Fruit fly (Drosophila melanogaster) whole organism, embryonic: ENCODE results near the gene Pss.

Experiments
- Asciz ChIP-seq: fragments of 200-800 bp; sonication (Bioruptor generic); optimal IDR thresholded peaks from 2 replicates; lab custom pipeline; 2017; ENCODE audit warnings: missing biosample characterization, mild to moderate bottlenecking, missing genetic modification characterization, missing genetic modification reagents
- B-H1 ChIP-seq: fragments of 200-800 bp; sonication (Bioruptor generic); IDR thresholded peaks from 3 replicates; pipeline ENCODE4 v1.3.6; 2022; ENCODE audit warnings: missing biosample characterization, missing genetic modification characterization
- CG10274 ChIP-seq: fragments of 200-800 bp; sonication (Bioruptor generic); optimal IDR thresholded peaks from 3 replicates; lab custom pipeline; 2017; ENCODE audit warnings: missing biosample characterization, mild to moderate bottlenecking, missing genetic modification characterization
- CG10462 ChIP-seq: fragments of 200-800 bp; sonication (Bioruptor generic); optimal IDR thresholded peaks from 2 replicates; lab custom pipeline; 2016; ENCODE audit warnings: missing biosample characterization, missing genetic modification characterization
- CG11695 ChIP-seq: fragments of 200-800 bp; sonication (Bioruptor generic); IDR thresholded peaks from 3 replicates; pipeline ENCODE4 v1.3.6; 2022; ENCODE audit warnings: missing biosample characterization, missing genetic modification characterization
- CG12299 ChIP-seq: fragments of 200-800 bp; sonication (Bioruptor generic); optimal IDR thresholded peaks from 2 replicates; lab custom pipeline; 2018; ENCODE audit warnings: missing biosample characterization, mild to moderate bottlenecking, missing genetic modification characterization
- CG12769 ChIP-seq: fragments of 200-800 bp; sonication (Bioruptor generic); optimal IDR thresholded peaks from 2 replicates; lab custom pipeline; 2019; ENCODE audit warnings: missing biosample characterization, mild to moderate bottlenecking, missing genetic modification characterization, moderate library complexity
- CG14050 ChIP-seq: fragments of 200-800 bp; sonication (Bioruptor generic); IDR thresholded peaks from 3 replicates; pipeline ENCODE4 v1.3.6; 2022; ENCODE audit warnings: missing biosample characterization, missing genetic modification characterization
- CG14667 ChIP-seq: fragments of 200-800 bp; sonication (Bioruptor generic); IDR thresholded peaks from 2 replicates; pipeline ENCODE4 v1.3.6; 2022; ENCODE audit warnings: missing biosample characterization, missing genetic modification characterization
- CG1603 ChIP-seq: fragments of 200-800 bp; sonication (Bioruptor generic); optimal IDR thresholded peaks from 2 replicates; lab custom pipeline; 2019; ENCODE audit warnings: missing biosample characterization, mild to moderate bottlenecking, missing genetic modification characterization, moderate library complexity
- CG16779 ChIP-seq: fragments of 200-800 bp; sonication (Bioruptor generic); IDR thresholded peaks from 2 replicates; pipeline ENCODE4 v1.3.6; 2022; ENCODE audit warnings: missing biosample characterization, missing genetic modification characterization
- CG16815 ChIP-seq: fragments of 200-800 bp; sonication (Bioruptor generic); optimal IDR thresholded peaks from 3 replicates; lab custom pipeline; 2017; ENCODE audit warnings: missing biosample characterization, mild to moderate bottlenecking, missing genetic modification characterization
- CG1832 ChIP-seq: fragments of 200-800 bp; sonication (Bioruptor generic); optimal IDR thresholded peaks from 2 replicates; lab custom pipeline; 2017; ENCODE audit warnings: missing biosample characterization, mild to moderate bottlenecking, missing genetic modification characterization, inconsistent platforms
- CG2120 ChIP-seq: fragments of 200-800 bp; sonication (Bioruptor generic); optimal IDR thresholded peaks from 3 replicates; lab custom pipeline; 2016; ENCODE audit warnings: missing biosample characterization, missing genetic modification characterization
- CG2875 ChIP-seq: fragments of 200-800 bp; sonication (Bioruptor generic); optimal IDR thresholded peaks from 2 replicates; lab custom pipeline; 2017; ENCODE audit warnings: missing biosample characterization, mild to moderate bottlenecking, missing genetic modification characterization, missing genetic modification reagents
- CG2889 ChIP-seq: fragments of 200-800 bp; sonication (Bioruptor generic); IDR thresholded peaks from 3 replicates; pipeline ENCODE4 v1.3.6; 2022; ENCODE audit warnings: missing biosample characterization, missing genetic modification characterization
- CG3281 ChIP-seq: fragments of 200-800 bp; sonication (Bioruptor generic); optimal IDR thresholded peaks from 3 replicates; lab custom pipeline; 2017; ENCODE audit warnings: missing biosample characterization, mild to moderate bottlenecking, missing genetic modification characterization
- CG4854 ChIP-seq: fragments of 200-800 bp; sonication (Bioruptor generic); optimal IDR thresholded peaks from 2 replicates; lab custom pipeline; 2016; ENCODE audit warnings: missing biosample characterization, missing genetic modification characterization, inconsistent platforms
- CG5245 ChIP-seq: fragments of 200-800 bp; sonication (Bioruptor generic); optimal IDR thresholded peaks from 3 replicates; lab custom pipeline; 2016; ENCODE audit warnings: missing biosample characterization, missing genetic modification characterization
- CG7556 ChIP-seq: fragments of 200-800 bp; sonication (Bioruptor generic); optimal IDR thresholded peaks from 2 replicates; lab custom pipeline; 2017; ENCODE audit warnings: missing biosample characterization, mild to moderate bottlenecking, missing genetic modification characterization
- Dad ChIP-seq: fragments of 200-800 bp; sonication (Bioruptor generic); optimal IDR thresholded peaks from 3 replicates; lab custom pipeline; 2016; ENCODE audit warnings: missing biosample characterization, missing genetic modification characterization
- HLH4C ChIP-seq: fragments of 200-800 bp; sonication (Bioruptor generic); IDR thresholded peaks from 3 replicates; pipeline ENCODE4 v1.3.6; 2022; ENCODE audit warnings: missing biosample characterization, missing genetic modification characterization; ENCODE audit not compliant: partially characterized antibody
- HLH54F ChIP-seq: fragments of 200-800 bp; sonication (Bioruptor generic); optimal IDR thresholded peaks from 3 replicates; lab custom pipeline; 2016; ENCODE audit warnings: missing biosample characterization, missing genetic modification characterization
- Hr3 ChIP-seq: fragments of 200-800 bp; sonication (Bioruptor generic); optimal IDR thresholded peaks from 3 replicates; lab custom pipeline; 2016; ENCODE audit warnings: missing biosample characterization, missing genetic modification characterization
- Lim3 ChIP-seq: fragments of 200-800 bp; sonication (Bioruptor generic); IDR thresholded peaks from 2 replicates; pipeline ENCODE4 v1.3.6; 2022; ENCODE audit warnings: missing biosample characterization, missing genetic modification characterization
- Max ChIP-seq: fragments of 200-800 bp; sonication (Bioruptor generic); optimal IDR thresholded peaks from 2 replicates; lab custom pipeline; 2016; ENCODE audit warnings: missing biosample characterization, mild to moderate bottlenecking, missing genetic modification characterization
- Meics ChIP-seq: fragments of 200-800 bp; sonication (Bioruptor generic); optimal IDR thresholded peaks from 2 replicates; lab custom pipeline; 2017; ENCODE audit warnings: missing biosample characterization, mild to moderate bottlenecking, missing genetic modification characterization
- NfI ChIP-seq: fragments of 200-800 bp; sonication (Bioruptor generic); optimal IDR thresholded peaks from 3 replicates; lab custom pipeline; 2018; ENCODE audit warnings: missing biosample characterization, mild to moderate bottlenecking, missing genetic modification characterization, moderate library complexity
- Opbp ChIP-seq: fragments of 200-800 bp; sonication (Bioruptor generic); IDR thresholded peaks from 3 replicates; pipeline ENCODE4 v1.3.6; 2022; ENCODE audit warnings: missing biosample characterization, missing genetic modification characterization; ENCODE audit not compliant: partially characterized antibody
- Sry-δ ChIP-seq: fragments of 200-800 bp; sonication (Bioruptor generic); optimal IDR thresholded peaks from 2 replicates; lab custom pipeline; 2016; ENCODE audit warnings: missing biosample characterization, missing genetic modification characterization
- amos ChIP-seq: fragments of 200-800 bp; sonication (Bioruptor generic); IDR thresholded peaks from 2 replicates; pipeline ENCODE4 v1.3.6; 2022; ENCODE audit warnings: missing biosample characterization, missing genetic modification characterization; ENCODE audit not compliant: partially characterized antibody
- aop ChIP-seq: fragments of 200-800 bp; sonication (Bioruptor generic); IDR thresholded peaks from 2 replicates; pipeline ENCODE4 v1.3.6; 2022; ENCODE audit warnings: missing biosample characterization, missing genetic modification characterization
- ara ChIP-seq: fragments of 200-800 bp; sonication (Bioruptor generic); IDR thresholded peaks from 2 replicates; pipeline ENCODE4 v1.3.6; 2022; ENCODE audit warnings: missing biosample characterization, missing genetic modification characterization
- ato ChIP-seq: fragments of 200-800 bp; sonication (Bioruptor generic); IDR thresholded peaks from 2 replicates; pipeline ENCODE4 v1.3.6; 2022; ENCODE audit warnings: missing biosample characterization, missing genetic modification characterization; ENCODE audit not compliant: partially characterized antibody
- crol ChIP-seq: fragments of 200-800 bp; sonication (Bioruptor generic); IDR thresholded peaks from 2 replicates; pipeline ENCODE4 v1.3.6; 2022; ENCODE audit warnings: missing biosample characterization, missing genetic modification characterization
- da ChIP-seq: fragments of 200-800 bp; sonication (Bioruptor generic); optimal IDR thresholded peaks from 2 replicates; lab custom pipeline; 2016; ENCODE audit warnings: missing biosample characterization, missing genetic modification characterization
- dati ChIP-seq: fragments of 200-800 bp; sonication (Bioruptor generic); IDR thresholded peaks from 2 replicates; pipeline ENCODE4 v1.3.6; 2022; ENCODE audit warnings: missing biosample characterization, missing genetic modification characterization
- dm ChIP-seq: fragments of 200-800 bp; sonication (Bioruptor generic); optimal IDR thresholded peaks from 3 replicates; lab custom pipeline; 2016; ENCODE audit warnings: missing biosample characterization, missing genetic modification characterization
- dmrt99B ChIP-seq: fragments of 200-800 bp; sonication (Bioruptor generic); optimal IDR thresholded peaks from 2 replicates; lab custom pipeline; 2018; ENCODE audit warnings: missing biosample characterization, mild to moderate bottlenecking, missing genetic modification characterization, moderate library complexity
- gcm2 ChIP-seq: fragments of 200-800 bp; sonication (Bioruptor generic); optimal IDR thresholded peaks from 2 replicates; lab custom pipeline; 2016; ENCODE audit warnings: missing biosample characterization, missing genetic modification characterization
- gro ChIP-seq: fragments of 200-800 bp; sonication (Bioruptor generic); optimal IDR thresholded peaks from 2 replicates; lab custom pipeline; 2016; ENCODE audit warnings: missing biosample characterization, missing genetic modification characterization
- ham ChIP-seq: fragments of 200-800 bp; sonication (Bioruptor generic); IDR thresholded peaks from 2 replicates; pipeline ENCODE4 v1.3.6; 2022; ENCODE audit warnings: missing biosample characterization, missing genetic modification characterization
- kah ChIP-seq: fragments of 200-800 bp; sonication (Bioruptor generic); optimal IDR thresholded peaks from 2 replicates; lab custom pipeline; 2018; ENCODE audit warnings: missing biosample characterization, mild to moderate bottlenecking, missing genetic modification characterization
- mirr ChIP-seq: fragments of 200-800 bp; sonication (Bioruptor generic); optimal IDR thresholded peaks from 3 replicates; lab custom pipeline; 2018; ENCODE audit warnings: missing biosample characterization, mild to moderate bottlenecking, missing genetic modification characterization
- mld ChIP-seq: fragments of 200-800 bp; sonication (Bioruptor generic); IDR thresholded peaks from 3 replicates; pipeline ENCODE4 v1.3.6; 2022; ENCODE audit warnings: missing biosample characterization, missing genetic modification characterization; ENCODE audit not compliant: partially characterized antibody
- pum ChIP-seq: fragments of 200-800 bp; sonication (Bioruptor generic); optimal IDR thresholded peaks from 2 replicates; lab custom pipeline; 2016; ENCODE audit warnings: missing biosample characterization, missing genetic modification characterization
- pzg ChIP-seq: fragments of 200-800 bp; sonication (Bioruptor generic); optimal IDR thresholded peaks from 3 replicates; lab custom pipeline; 2018; ENCODE audit warnings: missing biosample characterization, mild to moderate bottlenecking, missing genetic modification characterization, moderate library complexity
- ssp ChIP-seq: fragments of 200-800 bp; sonication (Bioruptor generic); IDR thresholded peaks from 2 replicates; pipeline ENCODE4 v1.3.6; 2022; ENCODE audit warnings: missing biosample characterization, missing genetic modification characterization
- trh ChIP-seq: fragments of 200-800 bp; sonication (Bioruptor generic); optimal IDR thresholded peaks from 2 replicates; lab custom pipeline; 2016; ENCODE audit warnings: missing biosample characterization, missing genetic modification characterization

The Pss gene

DNA sequence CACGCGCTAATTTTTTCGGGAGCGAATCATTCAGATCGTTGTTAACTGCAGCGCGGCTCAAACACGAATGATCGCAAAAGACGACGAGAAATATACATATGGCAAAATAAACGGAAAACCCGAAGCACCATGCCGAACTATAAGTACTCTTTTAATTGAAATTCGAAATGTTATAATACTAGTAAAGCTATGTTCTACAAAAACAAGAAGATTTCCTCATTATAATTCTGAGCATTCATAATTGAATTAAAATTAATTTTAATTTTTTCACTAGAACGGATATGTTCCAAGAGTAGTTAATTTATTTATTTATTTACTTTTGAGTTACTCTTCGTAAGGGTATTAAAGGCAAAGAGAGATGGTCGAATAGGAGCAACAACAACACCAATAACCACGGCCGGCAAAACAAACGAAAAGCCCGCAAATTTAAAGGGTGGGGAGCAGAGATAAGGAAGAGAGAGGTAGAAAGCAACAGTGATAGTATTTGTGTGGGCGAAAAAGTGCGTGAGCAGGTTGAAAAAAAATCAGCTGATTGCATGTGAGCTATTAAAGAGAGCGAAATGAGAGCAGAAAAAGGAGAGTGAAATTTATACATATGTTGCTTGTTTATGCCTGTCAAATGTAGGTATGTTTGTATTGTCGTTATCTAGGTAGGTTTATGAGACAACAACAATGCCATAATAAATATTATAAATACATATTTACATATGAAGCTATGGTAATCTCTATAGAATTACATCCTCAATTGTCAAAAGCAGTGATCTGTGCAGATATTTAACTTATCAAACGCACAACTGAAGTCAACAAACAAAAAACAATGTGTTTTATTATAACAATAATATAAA is 32.3 kb downstream of the Pss start:
- TF ChIP-seq dm (GFP tag; lab: Kevin White, UChicago): no peak
- no peak for TF ChIP-seq HLH4C
- TF ChIP-seq CG10274 (GFP tag; lab: Kevin White, UChicago): peak; percentile 43
- TF ChIP-seq CG4854 (GFP tag; lab: Kevin White, UChicago): peak; percentile 6
- TF ChIP-seq CG3281 (GFP tag; lab: Kevin White, UChicago): peak; percentile 81
- no peak; the same call in none of the 2 replicates for TF ChIP-seq ssp (GFP tag; lab: Robert Waterston, UW)
- no peak for TF ChIP-seq ham (GFP tag; lab: Robert Waterston, UW)
- TF ChIP-seq CG14050: peak; percentile 67
- TF ChIP-seq da: no peak
- peak; percentile 73 for TF ChIP-seq B-H1 (GFP tag; lab: Robert Waterston, UW)
- peak; percentile 25 for TF ChIP-seq trh (GFP tag; lab: Kevin White, UChicago)
- no peak for TF ChIP-seq kah (GFP tag; lab: Kevin White, UChicago)
- TF ChIP-seq pzg (GFP tag; lab: Kevin White, UChicago): no peak
- no peak for TF ChIP-seq mirr (GFP tag; lab: Kevin White, UChicago)
- peak; percentile 60 for TF ChIP-seq Hr3 (GFP tag; lab: Kevin White, UChicago)
- peak; percentile 18 for TF ChIP-seq CG5245
- TF ChIP-seq gro: peak; percentile 67
- no peak for TF ChIP-seq Opbp
- peak; percentile 53 for TF ChIP-seq Asciz (GFP tag; lab: Kevin White, UChicago)
- TF ChIP-seq Sry-δ (GFP tag; lab: Kevin White, UChicago): no peak
- TF ChIP-seq mld (GFP tag; lab: Robert Waterston, UW): no peak
- no peak for TF ChIP-seq pum (GFP tag; lab: Kevin White, UChicago)
- peak; percentile 32 for TF ChIP-seq CG16815
- peak; percentile 80 for TF ChIP-seq Meics
- no peak; the same call in 1 of the 2 replicates for TF ChIP-seq Lim3 (GFP tag; lab: Robert Waterston, UW)
- TF ChIP-seq ato (GFP tag; lab: Robert Waterston, UW): no peak
- no peak for TF ChIP-seq aop (GFP tag; lab: Robert Waterston, UW)
- TF ChIP-seq CG11695: peak; percentile 89
- TF ChIP-seq CG1603 (tag; lab: Kevin White, UChicago): peak; percentile 11
- TF ChIP-seq CG2120: peak; percentile 86
- TF ChIP-seq crol (GFP tag; lab: Robert Waterston, UW): peak; percentile 27; the same call in 1 of the 2 replicates
- TF ChIP-seq CG14667 (GFP tag; lab: Robert Waterston, UW): no peak; the same call in 1 of the 2 replicates
- peak; percentile 29 for TF ChIP-seq CG12769 (tag; lab: Kevin White, UChicago)
- no peak for TF ChIP-seq amos (GFP tag; lab: Robert Waterston, UW)
- TF ChIP-seq CG12299: no peak
- peak; percentile 12 for TF ChIP-seq Max (GFP tag; lab: Kevin White, UChicago)
- TF ChIP-seq CG10462 (GFP tag; lab: Kevin White, UChicago): no peak
- TF ChIP-seq dmrt99B: peak; percentile 85
- no peak for TF ChIP-seq CG2875 (GFP tag; lab: Kevin White, UChicago)
- no peak for TF ChIP-seq CG1832
- no peak for TF ChIP-seq gcm2
- TF ChIP-seq CG16779 (GFP tag; lab: Robert Waterston, UW): no peak
- TF ChIP-seq HLH54F (GFP tag; lab: Kevin White, UChicago): peak; percentile 38
- TF ChIP-seq CG7556 (GFP tag; lab: Kevin White, UChicago): peak; percentile 82
- TF ChIP-seq Dad (GFP tag; lab: Kevin White, UChicago): peak; percentile 21
- no peak for TF ChIP-seq CG2889
- TF ChIP-seq dati: no peak
- TF ChIP-seq ara (GFP tag; lab: Robert Waterston, UW): peak; percentile 50; the same call in 1 of the 2 replicates
- peak; percentile 58 for TF ChIP-seq NfI (GFP tag; lab: Kevin White, UChicago)
